Fruit fly (Drosophila melanogaster): ENCODE results near the gene CG45122.

Gene CG45122

DNA sequence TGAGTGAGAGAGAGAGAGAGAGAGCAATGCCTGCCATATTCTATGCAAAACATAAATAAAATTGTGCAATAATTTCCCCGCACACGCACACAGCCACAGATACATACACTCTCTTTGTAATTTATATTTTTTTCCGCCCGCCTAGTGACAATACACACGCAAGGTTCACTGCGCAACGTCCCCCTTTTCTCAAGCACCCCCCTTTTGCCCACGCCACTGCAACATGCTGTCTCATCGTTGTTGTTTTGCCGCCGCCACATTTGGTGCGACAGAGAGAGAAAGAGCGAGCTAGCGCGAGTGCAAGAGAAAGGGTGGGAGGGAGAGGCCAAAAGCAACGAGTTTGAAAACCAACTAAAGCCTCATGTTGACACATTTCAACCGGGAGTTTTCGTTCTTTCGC, 31.6 kb upstream of the CG45122 start (continued):
- peak; percentile 51 to 75 for TF ChIP-seq Trl (optimal IDR thresholded peaks at IDR 0.05)
- TF ChIP-seq Trl (GFP tag; optimal IDR thresholded peaks at IDR 0.05), result peak; percentile 16
- no peak for TF ChIP-seq CG15073 (GFP tag; optimal IDR thresholded peaks at IDR 0.05)
- TF ChIP-seq CG9609 (GFP tag; optimal IDR thresholded peaks at IDR 0.05), result peak; percentile 49
- peak; percentile 26 for TF ChIP-seq CG1602 (GFP tag; optimal IDR thresholded peaks at IDR 0.05)
- TF ChIP-seq CG43689 (GFP tag; IDR thresholded peaks at IDR 0.05), result peak; percentile 50; the same call in 1 of the 2 replicates
- peak; percentile 61 for TF ChIP-seq CG10543 (GFP tag; optimal IDR thresholded peaks at IDR 0.05)
- peak; percentile 63 for TF ChIP-seq bcd (GFP tag; optimal IDR thresholded peaks at IDR 0.05)
- 0 out of 2 replicates have a peak, but pooled peaks have one; percentile 17 for TF ChIP-seq Bgb (GFP tag; IDR thresholded peaks at IDR 0.05; ENCODE audit: partially characterized antibody)
- TF ChIP-seq dan (GFP tag; IDR thresholded peaks at IDR 0.05), result no peak
- peak; percentile 55 for TF ChIP-seq CG8089 (GFP tag; optimal IDR thresholded peaks at IDR 0.05)
- peak; percentile 81 for TF ChIP-seq lilli (GFP tag; optimal IDR thresholded peaks at IDR 0.05)
- TF ChIP-seq HmgD (GFP tag; optimal IDR thresholded peaks at IDR 0.05), result peak; percentile 36
- TF ChIP-seq nom (GFP tag; optimal IDR thresholded peaks at IDR 0.05), result peak; percentile 75
- TF ChIP-seq ttk (GFP tag; IDR thresholded peaks at IDR 0.05), result peak; percentile 61; the same call in 1 of the 2 replicates
- peak; percentile 65 for TF ChIP-seq CG8924 (tag; optimal IDR thresholded peaks at IDR 0.05)
- peak; percentile 18 for TF ChIP-seq CG4328 (GFP tag; optimal IDR thresholded peaks at IDR 0.05)
- no peak for TF ChIP-seq CG15269 (tag; optimal IDR thresholded peaks at IDR 0.05)
- TF ChIP-seq E2f1 (GFP tag; IDR thresholded peaks at IDR 0.05), result peak; percentile 58
- TF ChIP-seq CG17385 (GFP tag; optimal IDR thresholded peaks at IDR 0.05), result peak; percentile 41
- TF ChIP-seq CG15479 (GFP tag; optimal IDR thresholded peaks at IDR 0.05), result peak; percentile 91
- TF ChIP-seq emc (GFP tag; optimal IDR thresholded peaks at IDR 0.05), result no peak
- peak; percentile 24 for TF ChIP-seq Jarid2 (GFP tag; optimal IDR thresholded peaks at IDR 0.05)
- no peak for TF ChIP-seq Asciz (GFP tag; optimal IDR thresholded peaks at IDR 0.05)
- TF ChIP-seq CG12299 (tag; optimal IDR thresholded peaks at IDR 0.05), result peak; percentile 57
- 0 out of 2 replicates have a peak, but pooled peaks have one; percentile 30 for TF ChIP-seq sim (GFP tag; IDR thresholded peaks at IDR 0.05)
- TF ChIP-seq Nf-YC (tag; optimal IDR thresholded peaks at IDR 0.05), result peak; percentile 19
- no peak for TF ChIP-seq GATAe (GFP tag; conservative IDR thresholded peaks at IDR 0.05)
- no peak for TF ChIP-seq B-H2 (GFP tag; optimal IDR thresholded peaks at IDR 0.05)
- peak; percentile 16 for TF ChIP-seq CG10654 (GFP tag; optimal IDR thresholded peaks at IDR 0.05)
- TF ChIP-seq CG5245 (GFP tag; optimal IDR thresholded peaks at IDR 0.05), result peak; percentile 29
- peak; percentile 62; the same call in 1 of the 2 replicates for TF ChIP-seq ara (GFP tag; IDR thresholded peaks at IDR 0.05)
- 0 out of 2 replicates have a peak, but pooled peaks have one; percentile 17 for TF ChIP-seq bbx (GFP tag; IDR thresholded peaks at IDR 0.05; ENCODE audit: partially characterized antibody)
- peak; percentile 30 for TF ChIP-seq CG13296 (GFP tag; optimal IDR thresholded peaks at IDR 0.05)
- TF ChIP-seq unc-4 (GFP tag; IDR thresholded peaks at IDR 0.05; ENCODE audit: partially characterized antibody), result no peak
- TF ChIP-seq stwl (tag; optimal IDR thresholded peaks at IDR 0.05), result no peak
- TF ChIP-seq CG3407 (GFP tag; optimal IDR thresholded peaks at IDR 0.05), result no peak
- TF ChIP-seq Doc2 (GFP tag; IDR thresholded peaks at IDR 0.05), result no peak
- no peak for TF ChIP-seq Fer2 (tag; optimal IDR thresholded peaks at IDR 0.05)
- TF ChIP-seq zfh1 (GFP tag; IDR thresholded peaks at IDR 0.05), result peak; percentile 75; the same call in 2 of the 3 replicates
- peak; percentile 54 for TF ChIP-seq gcm (GFP tag; optimal IDR thresholded peaks at IDR 0.05)
- no peak for TF ChIP-seq CG4617 (GFP tag; optimal IDR thresholded peaks at IDR 0.05; ENCODE audit: borderline replicate concordance)
- no peak for TF ChIP-seq grn (GFP tag; optimal IDR thresholded peaks at IDR 0.05)
- no peak for TF ChIP-seq CG11093 (GFP tag; IDR thresholded peaks at IDR 0.05)
- peak; percentile 1 for TF ChIP-seq sug (tag; optimal IDR thresholded peaks at IDR 0.05)
- peak; percentile 84 for TF ChIP-seq slbo (GFP tag; IDR thresholded peaks at IDR 0.05)
- TF ChIP-seq shn (GFP tag; optimal IDR thresholded peaks at IDR 0.05), result peak; percentile 22
- no peak for TF ChIP-seq CG34376 (GFP tag; optimal IDR thresholded peaks at IDR 0.05)
- no peak for TF ChIP-seq vnd (GFP tag; IDR thresholded peaks at IDR 0.05; ENCODE audit: partially characterized antibody)
- TF ChIP-seq Pdp1 (GFP tag; optimal IDR thresholded peaks at IDR 0.05), result peak; percentile 51 to 79
